Worm (Caenorhabditis elegans) whole organism, midembryonic: ENCODE measurements around the gene aco-1.

ENCODE experiments used
- T22C8.4 ChIP-seq: fragments of 200-800 bp; sonication (Bioruptor generic); IDR thresholded peaks from 2 replicates; pipeline ENCODE4 v1.3.6; 2022; ENCODE audit warnings: missing genetic modification characterization, missing compliant biosample characterization
- cog-1 ChIP-seq: sonication (generic microtip); optimal IDR thresholded peaks from 2 replicates; lab custom pipeline; 2016; ENCODE audit warnings: missing genetic modification characterization, missing compliant biosample characterization
- flt-1 ChIP-seq: fragments of 200-800 bp; sonication (Bioruptor generic); IDR thresholded peaks from 2 replicates; pipeline ENCODE4 v1.3.6; 2022; ENCODE audit warnings: missing genetic modification characterization, missing compliant biosample characterization
- klf-2 ChIP-seq: fragments of 200-800 bp; sonication (Bioruptor generic); conservative IDR thresholded peaks from 2 replicates; pipeline ENCODE4 v1.3.6; 2022; ENCODE audit warnings: missing genetic modification reagents, missing genetic modification characterization, missing compliant biosample characterization
- med-1 ChIP-seq: sonication (generic microtip); optimal IDR thresholded peaks from 2 replicates; lab custom pipeline; 2017; ENCODE audit warnings: missing genetic modification characterization, mild to moderate bottlenecking, missing compliant biosample characterization, antibody characterized with exemption, missing genetic modification reagents; ENCODE audit not compliant: insufficient read depth
- ref-1 ChIP-seq: fragments of 200-800 bp; sonication (Bioruptor generic); conservative IDR thresholded peaks from 2 replicates; pipeline ENCODE4 v1.3.6; 2022; ENCODE audit warnings: missing genetic modification reagents, missing genetic modification characterization, missing compliant biosample characterization
- tab-1 ChIP-seq: fragments of 200-800 bp; sonication (Bioruptor generic); IDR thresholded peaks from 2 replicates; pipeline ENCODE4 v1.3.6; 2022; ENCODE audit warnings: missing genetic modification characterization, missing compliant biosample characterization
- ztf-23 ChIP-seq: fragments of 200-800 bp; sonication (Bioruptor generic); IDR thresholded peaks from 2 replicates; pipeline ENCODE4 v1.3.6; 2022; ENCODE audit warnings: missing genetic modification reagents, missing genetic modification characterization, missing compliant biosample characterization
- ztf-29 ChIP-seq: fragments of 200-800 bp; sonication (Bioruptor generic); IDR thresholded peaks from 2 replicates; pipeline ENCODE4 v1.3.6; 2022; ENCODE audit warnings: missing genetic modification reagents, missing genetic modification characterization, missing compliant biosample characterization

Gene aco-1

DNA sequence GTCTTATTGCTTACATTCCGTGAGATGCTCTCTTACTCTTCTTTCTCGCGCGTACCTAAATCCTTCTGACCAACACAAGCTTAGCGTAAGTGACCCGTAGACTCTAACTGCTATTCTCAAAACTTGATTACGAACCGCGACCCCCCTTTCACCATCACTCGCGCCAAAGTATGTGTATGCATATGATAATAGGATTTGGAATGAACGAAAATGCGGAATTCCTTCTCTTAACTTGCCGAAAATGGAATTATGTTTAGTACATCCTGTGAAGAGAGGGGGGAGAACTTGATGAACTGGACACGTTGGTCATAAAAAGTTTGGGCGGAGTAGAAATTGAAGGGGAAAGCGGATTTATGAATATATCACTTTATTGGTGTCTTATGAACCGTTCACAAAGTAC, 47.2 kb downstream of the aco-1 start:
- TF ChIP-seq klf-2 (no peak), flt-1 (no peak), ztf-23 (GFP tag; lab: Robert Waterston, UW) (no peak), cog-1 (tag; lab: Kevin White, UChicago) (no peak), tab-1 (no peak), med-1 (GFP tag; lab: Kevin White, UChicago) (no peak), ref-1 (GFP tag; lab: Robert Waterston, UW) (no peak), ztf-29 (GFP tag; lab: Robert Waterston, UW) (no peak), T22C8.4 (no peak)

DNA sequence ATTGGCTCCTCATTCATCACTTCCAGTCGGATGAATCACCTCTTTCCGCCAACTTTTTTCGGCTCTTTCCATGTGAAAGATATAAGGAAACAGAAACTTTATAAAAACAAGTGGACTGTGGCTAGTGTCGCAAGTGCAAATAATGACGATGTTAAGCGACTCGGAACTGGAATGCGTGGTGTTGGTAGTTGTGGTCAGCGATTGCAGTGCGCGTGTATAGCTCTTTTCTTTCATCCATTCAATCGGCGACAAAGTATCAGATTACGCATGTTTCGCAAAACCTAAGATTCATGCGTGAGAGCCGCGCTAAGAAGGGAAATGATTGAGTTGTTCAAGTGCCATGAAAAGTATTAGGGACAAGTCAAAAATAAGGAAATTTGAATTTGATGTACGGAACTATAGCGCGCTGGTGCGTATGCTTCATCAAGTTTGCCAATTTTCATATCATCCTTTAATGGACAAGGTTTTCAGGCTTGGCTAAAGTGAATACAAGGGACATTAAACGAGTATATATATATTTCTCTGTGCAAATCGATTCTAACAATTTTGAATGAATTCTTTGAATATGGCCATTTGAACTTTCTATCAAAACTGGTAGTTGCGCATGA, 48.2 kb downstream of the aco-1 start:
- TF ChIP-seq ztf-29 (GFP tag; lab: Robert Waterston, UW) (no peak), T22C8.4 (no peak), cog-1 (tag; lab: Kevin White, UChicago) (no peak), med-1 (GFP tag; lab: Kevin White, UChicago) (no peak), klf-2 (no peak), flt-1 (no peak), ref-1 (GFP tag; lab: Robert Waterston, UW) (no peak), tab-1 (no peak), ztf-23 (GFP tag; lab: Robert Waterston, UW) (no peak)

DNA sequence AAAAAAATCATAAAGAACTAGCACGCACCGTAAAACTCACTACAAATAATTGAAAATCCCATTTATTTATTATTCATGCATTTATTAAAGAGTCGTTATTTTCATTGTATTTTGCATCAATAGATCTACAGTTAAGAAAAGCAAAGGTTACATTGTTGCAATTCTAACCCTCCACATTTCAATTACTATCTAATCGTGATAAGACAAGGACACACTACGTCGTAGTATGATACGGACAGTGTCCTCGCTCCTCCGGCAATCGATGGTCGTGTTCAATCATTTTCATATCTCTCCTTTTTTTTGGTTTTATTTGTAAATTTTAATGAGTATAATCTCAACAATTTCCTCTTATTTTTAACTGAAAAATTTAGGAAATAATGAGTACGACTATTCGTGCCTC, 53.2 kb downstream of the aco-1 start, which contains the start of gene prx-12:
prx-12 (plus strand) TSS at position 371 of the 400 bp plus-strand sequence.
- TF ChIP-seq klf-2 (no peak), cog-1 (tag; lab: Kevin White, UChicago) (no peak), ztf-29 (GFP tag; lab: Robert Waterston, UW) (no peak), ztf-23 (GFP tag; lab: Robert Waterston, UW) (no peak), med-1 (GFP tag; lab: Kevin White, UChicago) (no peak), flt-1 (no peak), ref-1 (GFP tag; lab: Robert Waterston, UW) (no peak), tab-1 (no peak), T22C8.4 (no peak)
